Fruit fly (Drosophila melanogaster): Measurements from ENCODE around the gene Cyp309a1.
A peak's percentile ranks its signal among the peaks of the same experiment; 100 is the strongest.

Cyp309a1 gene

DNA sequence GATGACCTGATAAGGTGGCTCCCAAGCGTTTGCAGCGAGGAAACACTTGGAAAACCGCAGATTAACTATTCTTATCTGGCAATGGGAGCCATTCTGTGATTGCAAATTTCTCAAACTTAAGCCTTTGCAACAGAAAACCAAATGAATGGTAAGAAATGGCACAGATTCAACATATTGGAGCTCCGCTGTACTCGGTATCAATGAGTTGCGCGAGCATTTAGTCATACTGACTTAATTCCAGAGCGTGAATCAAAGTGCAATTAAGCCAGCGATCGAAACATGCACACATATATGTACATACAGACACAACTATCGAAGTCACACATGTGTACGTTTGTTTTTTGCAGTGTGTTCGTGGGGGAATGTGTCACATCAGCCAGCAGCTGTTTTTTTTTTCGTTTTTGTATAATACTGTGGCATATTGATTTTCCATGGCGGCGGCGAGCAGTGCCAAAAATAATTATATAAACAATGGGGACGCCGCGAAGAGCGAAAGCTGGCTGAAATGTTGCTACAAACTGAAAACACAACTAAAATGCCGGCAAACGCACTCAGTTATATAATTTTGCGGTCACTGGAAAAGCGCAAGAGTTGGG is 19.9 kb upstream of the Cyp309a1 start:
- peak in 1 of 2 experiments; percentile 28 for TF ChIP-seq foxo (GFP tag; optimal IDR thresholded peaks at IDR 0.05)
- TF ChIP-seq HLH106 (tag; optimal IDR thresholded peaks at IDR 0.05) = peak; percentile 1
- peak; percentile 40 for TF ChIP-seq rgr (GFP tag; optimal IDR thresholded peaks at IDR 0.05)
- no peak for TF ChIP-seq Jra (GFP tag; optimal IDR thresholded peaks at IDR 0.05)

DNA sequence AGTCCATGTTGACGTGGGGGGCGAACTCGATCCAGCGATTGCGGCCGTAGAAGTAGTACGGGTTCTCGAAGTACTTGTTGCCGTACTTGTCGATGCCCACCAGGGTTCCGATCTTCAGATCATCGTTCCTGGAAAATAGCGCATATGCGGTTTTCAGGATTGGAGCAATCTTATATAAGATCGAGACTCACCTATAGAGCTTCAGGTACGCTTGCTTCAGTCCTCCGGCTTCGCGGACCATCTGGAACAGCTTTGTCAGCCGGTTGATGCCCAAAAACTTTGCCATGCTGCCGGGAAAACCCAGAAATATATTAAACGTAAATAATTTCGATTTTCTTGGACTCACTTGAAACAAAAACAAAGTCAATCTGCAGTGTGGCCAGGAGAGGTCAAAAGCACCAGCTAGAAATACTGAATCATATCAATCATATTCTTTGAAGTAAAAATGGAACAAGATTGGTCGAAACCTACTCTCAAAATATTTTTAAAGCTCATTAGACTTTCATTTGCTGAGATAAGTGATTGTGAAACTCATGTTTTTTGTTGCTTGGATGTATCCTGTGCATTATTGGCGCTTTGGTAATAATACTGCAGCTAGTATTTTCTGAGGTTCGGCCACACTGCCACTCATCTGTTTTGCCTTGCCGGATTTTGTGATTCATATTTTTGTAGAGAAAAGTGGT is 15.2 kb upstream of the Cyp309a1 start, which contains the start of the genes ND-B17.2 and Arpc5:
Gene ND-B17.2, minus strand, starts transcription at position 504 of the 683 bp plus-strand sequence.
Gene Arpc5, plus strand, starts transcription at position 624 of the 683 bp plus-strand sequence.
- no peak for TF ChIP-seq Rel (GFP tag; optimal IDR thresholded peaks at IDR 0.05)
- peak; percentile 50 for TF ChIP-seq Rel (tag; optimal IDR thresholded peaks at IDR 0.05)
- TF ChIP-seq sv (GFP tag; optimal IDR thresholded peaks at IDR 0.05) = no peak
- no peak for TF ChIP-seq Jra (GFP tag; optimal IDR thresholded peaks at IDR 0.05)
- peak; percentile 25 for TF ChIP-seq HLH106 (tag; optimal IDR thresholded peaks at IDR 0.05)
- no peak for TF ChIP-seq Mio (GFP tag; optimal IDR thresholded peaks at IDR 0.05)
- no peak for TF ChIP-seq Sp1 (GFP tag; optimal IDR thresholded peaks at IDR 0.05)
- no peak for TF ChIP-seq Dfd (GFP tag; optimal IDR thresholded peaks at IDR 0.05)
- TF ChIP-seq h (GFP tag; optimal IDR thresholded peaks at IDR 0.05) = no peak
- TF ChIP-seq GATAd (GFP tag; optimal IDR thresholded peaks at IDR 0.05) = no peak

DNA sequence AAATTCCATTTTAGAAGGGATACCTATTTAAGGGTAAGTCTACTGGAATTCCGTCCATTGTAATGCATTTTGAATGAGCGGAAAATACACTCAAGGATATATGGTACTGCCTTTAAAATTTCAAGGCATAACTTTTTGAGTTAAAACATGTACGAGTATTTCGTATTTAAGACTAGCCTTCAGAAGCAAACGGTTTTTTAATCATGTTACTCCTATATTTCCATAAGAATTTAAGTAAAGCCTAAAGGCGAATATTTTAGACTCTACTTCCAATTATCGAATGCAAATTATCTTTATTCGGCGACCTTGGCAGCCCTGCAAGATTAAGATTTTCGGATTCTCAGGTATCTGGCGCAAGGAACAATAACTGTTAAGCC is 12.7 kb upstream of the Cyp309a1 start, which contains the start of gene Elba2:
Gene Elba2, plus strand, starts transcription at position 327 of the 377 bp plus-strand sequence.
- TF ChIP-seq tai (GFP tag; optimal IDR thresholded peaks at IDR 0.05) (no peak), brk (GFP tag; optimal IDR thresholded peaks at IDR 0.05) (no peak), fru (GFP tag; optimal IDR thresholded peaks at IDR 0.05) (no peak), Sp1 (GFP tag; optimal IDR thresholded peaks at IDR 0.05) (no peak), jim (GFP tag; optimal IDR thresholded peaks at IDR 0.05) (no peak), Mio (GFP tag; optimal IDR thresholded peaks at IDR 0.05) (no peak), Hr78 (GFP tag; optimal IDR thresholded peaks at IDR 0.05) (no peak)

DNA sequence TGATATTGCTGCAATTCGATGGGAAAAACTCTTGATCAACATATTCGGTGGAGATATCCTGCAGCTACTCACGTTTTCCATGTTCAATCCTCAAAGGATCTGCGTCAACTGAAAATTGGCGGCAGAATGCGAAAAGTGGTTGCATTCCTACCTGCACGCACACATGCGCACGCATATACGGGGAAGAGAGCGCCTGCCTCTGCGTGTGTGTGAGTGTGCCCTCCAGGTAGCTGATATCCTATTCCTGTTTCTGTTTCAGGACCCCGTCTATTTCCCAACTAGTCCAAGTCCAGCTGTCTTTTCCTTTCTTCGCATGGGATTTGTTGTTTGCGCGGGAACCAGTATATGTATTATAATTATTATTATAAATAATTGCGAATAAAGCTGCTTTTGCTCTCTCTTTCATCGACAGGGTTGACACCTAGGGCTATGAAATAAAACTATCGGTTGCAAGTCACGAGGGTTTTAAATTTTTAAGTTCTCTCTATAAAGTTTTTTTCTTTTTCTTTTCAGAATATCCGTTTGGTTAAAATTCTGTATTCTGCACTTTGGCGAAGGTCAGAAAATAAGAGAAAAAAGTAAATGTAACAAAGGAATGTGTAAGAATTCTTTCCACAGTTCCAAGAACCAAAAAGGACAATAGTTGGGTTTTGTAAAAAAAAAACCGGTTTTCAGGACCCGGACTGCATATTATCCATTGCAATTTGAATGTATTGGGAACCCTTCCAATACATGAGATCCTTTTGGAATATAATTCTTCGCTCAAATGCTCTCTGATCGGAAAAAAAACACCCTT is 12.1 kb upstream of the Cyp309a1 start, which contains the start of gene insv:
Gene insv, minus strand, starts transcription at position 433 of the 796 bp plus-strand sequence.
- no peak for TF ChIP-seq dmrt93B (GFP tag; optimal IDR thresholded peaks at IDR 0.05)
- peak; percentile 8 for TF ChIP-seq HLH106 (tag; optimal IDR thresholded peaks at IDR 0.05)

DNA sequence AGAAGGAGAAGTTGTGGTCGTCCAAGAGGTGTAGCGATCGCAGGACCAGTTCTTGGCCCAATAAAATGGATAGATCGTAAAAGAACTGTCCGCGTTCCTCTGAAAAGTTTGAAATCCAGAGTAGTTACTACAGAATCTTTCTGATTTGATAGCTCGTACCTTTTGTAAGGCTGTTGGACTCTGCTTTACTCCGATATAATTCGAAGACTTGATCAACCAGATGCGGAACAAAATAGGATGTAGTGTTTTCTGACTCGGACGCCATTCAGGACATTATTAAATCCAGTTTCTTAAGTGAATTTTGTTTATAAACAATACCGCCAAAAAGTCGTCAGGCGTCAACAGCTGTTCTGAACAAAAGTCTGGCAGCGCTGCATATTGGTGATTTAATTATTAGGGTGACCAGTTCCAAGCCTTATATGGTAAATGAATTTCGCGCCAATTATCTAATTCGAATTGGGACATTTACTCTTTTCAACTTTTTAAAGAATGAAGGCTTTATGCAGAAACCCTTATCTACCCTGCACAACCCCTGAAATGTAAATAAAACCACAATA is 10.2 kb upstream of the Cyp309a1 start, which contains the start of the genes Rad1 and Sws1:
Gene Rad1, minus strand, starts transcription at position 336 of the 557 bp plus-strand sequence.
Gene Sws1, minus strand, starts transcription at position 336 of the 557 bp plus-strand sequence.
- no peak for TF ChIP-seq Rel (GFP tag; optimal IDR thresholded peaks at IDR 0.05)
- TF ChIP-seq Rel (tag; optimal IDR thresholded peaks at IDR 0.05) = peak; percentile 16
- TF ChIP-seq dl (GFP tag; optimal IDR thresholded peaks at IDR 0.05; ENCODE audit: insufficient read depth in 1 of 2, partially characterized antibody in 2 of 2) = no peak

DNA sequence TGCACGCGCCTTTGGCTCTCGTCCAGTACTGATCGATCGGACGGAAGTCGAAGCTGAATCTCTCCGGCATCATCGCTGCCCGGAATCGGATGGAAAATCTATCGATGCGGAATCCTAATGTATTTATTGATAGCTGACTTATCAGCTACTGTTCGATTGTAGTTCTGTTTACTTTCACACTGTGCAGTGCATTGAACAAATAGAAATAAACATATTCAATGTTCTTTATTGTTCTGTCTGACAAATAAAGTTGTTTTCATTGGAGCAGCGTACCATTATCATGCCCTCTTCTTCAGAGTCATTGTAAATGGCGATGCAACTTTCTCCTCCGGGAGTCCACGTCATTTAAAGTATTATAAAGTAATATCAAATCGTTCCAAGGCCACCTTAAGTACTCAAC is 8.3 kb upstream of the Cyp309a1 start, which contains the start of gene Cyp309a2:
Gene Cyp309a2, minus strand, starts transcription at position 101 of the 400 bp plus-strand sequence.
- no peak for TF ChIP-seq Dif (GFP tag; optimal IDR thresholded peaks at IDR 0.05; ENCODE audit: partially characterized antibody)
- no peak for TF ChIP-seq CG32264 (GFP tag; optimal IDR thresholded peaks at IDR 0.05)
- no peak for TF ChIP-seq h (GFP tag; optimal IDR thresholded peaks at IDR 0.05)
- TF ChIP-seq Hr83 (GFP tag; optimal IDR thresholded peaks at IDR 0.05; ENCODE audit: poor library complexity, severe bottlenecking) = no peak
- TF ChIP-seq Rel (GFP tag; optimal IDR thresholded peaks at IDR 0.05) = no peak
- TF ChIP-seq Rel (tag; optimal IDR thresholded peaks at IDR 0.05) = no peak
- no peak for TF ChIP-seq br (GFP tag; optimal IDR thresholded peaks at IDR 0.05)
- no peak for TF ChIP-seq rgr (GFP tag; optimal IDR thresholded peaks at IDR 0.05)
- no peak for TF ChIP-seq Hr78 (GFP tag; optimal IDR thresholded peaks at IDR 0.05)
- no peak for TF ChIP-seq sage (GFP tag; optimal IDR thresholded peaks at IDR 0.05)
- TF ChIP-seq lola (GFP tag; optimal IDR thresholded peaks at IDR 0.05) = no peak
- TF ChIP-seq psq (GFP tag; optimal IDR thresholded peaks at IDR 0.05) = no peak
- no peak for TF ChIP-seq CG9705 (GFP tag; optimal IDR thresholded peaks at IDR 0.05)
- no peak for TF ChIP-seq Sp1 (GFP tag; optimal IDR thresholded peaks at IDR 0.05)
- TF ChIP-seq Vsx2 (GFP tag; optimal IDR thresholded peaks at IDR 0.05; ENCODE audit: partially characterized antibody) = no peak
- TF ChIP-seq Abd-B (GFP tag; optimal IDR thresholded peaks at IDR 0.05) = no peak
- no peak for TF ChIP-seq sv (GFP tag; optimal IDR thresholded peaks at IDR 0.05)
- TF ChIP-seq Dfd (GFP tag; optimal IDR thresholded peaks at IDR 0.05) = no peak
